Fruit fly (Drosophila melanogaster) whole organism, embryonic: ENCODE measurements around the gene CG15878.

Experiments
- Antp ChIP-seq: fragments of 200-800 bp; sonication (Bioruptor generic); optimal IDR thresholded peaks from 3 replicates; lab custom pipeline; 2016; ENCODE audit warnings: missing biosample characterization, missing genetic modification characterization
- B-H1 ChIP-seq: fragments of 200-800 bp; sonication (Bioruptor generic); IDR thresholded peaks from 3 replicates; pipeline ENCODE4 v1.3.6; 2022; ENCODE audit warnings: missing biosample characterization, missing genetic modification characterization
- CG11723 ChIP-seq: fragments of 200-800 bp; sonication (Bioruptor generic); optimal IDR thresholded peaks from 2 replicates; lab custom pipeline; 2017; ENCODE audit warnings: missing biosample characterization, mild to moderate bottlenecking, missing genetic modification characterization
- CG12219 ChIP-seq: fragments of 200-800 bp; sonication (Bioruptor generic); optimal IDR thresholded peaks from 3 replicates; lab custom pipeline; 2018; ENCODE audit warnings: missing biosample characterization, mild to moderate bottlenecking, missing genetic modification characterization
- CG14667 ChIP-seq: fragments of 200-800 bp; sonication (Bioruptor generic); IDR thresholded peaks from 2 replicates; pipeline ENCODE4 v1.3.6; 2022; ENCODE audit warnings: missing biosample characterization, missing genetic modification characterization
- CG17361 ChIP-seq: fragments of 200-800 bp; sonication (Bioruptor generic); IDR thresholded peaks from 3 replicates; pipeline ENCODE4 v1.3.6; 2022; ENCODE audit warnings: missing biosample characterization, missing genetic modification characterization
- CG2202 ChIP-seq: fragments of 200-800 bp; sonication (Bioruptor generic); optimal IDR thresholded peaks from 2 replicates; lab custom pipeline; 2018; ENCODE audit warnings: missing biosample characterization, mild to moderate bottlenecking, missing genetic modification characterization
- CG3995 ChIP-seq: fragments of 200-800 bp; sonication (Bioruptor generic); optimal IDR thresholded peaks from 3 replicates; lab custom pipeline; 2016; ENCODE audit warnings: missing biosample characterization, missing genetic modification characterization
- CG42726 ChIP-seq: fragments of 200-800 bp; sonication (Bioruptor generic); IDR thresholded peaks from 2 replicates; pipeline ENCODE4 v1.3.6; 2022; ENCODE audit warnings: missing biosample characterization, missing genetic modification characterization; ENCODE audit not compliant: partially characterized antibody
- CG4282 ChIP-seq: fragments of 200-800 bp; sonication (Bioruptor generic); optimal IDR thresholded peaks from 2 replicates; lab custom pipeline; 2016; ENCODE audit warnings: missing biosample characterization, missing genetic modification characterization
- CG4360 ChIP-seq: fragments of 200-800 bp; sonication (Bioruptor generic); IDR thresholded peaks from 2 replicates; pipeline ENCODE4 v1.3.6; 2022; ENCODE audit warnings: missing biosample characterization, missing genetic modification characterization
- CG4730 ChIP-seq: fragments of 200-800 bp; sonication (Bioruptor generic); IDR thresholded peaks from 2 replicates; pipeline ENCODE4 v1.3.6; 2022; ENCODE audit warnings: missing biosample characterization, missing genetic modification characterization
- CG6654 ChIP-seq: fragments of 200-800 bp; sonication (Bioruptor generic); optimal IDR thresholded peaks from 2 replicates; lab custom pipeline; 2017; ENCODE audit warnings: missing biosample characterization, mild to moderate bottlenecking, missing genetic modification characterization
- CG9609 ChIP-seq: fragments of 200-800 bp; sonication (Bioruptor generic); optimal IDR thresholded peaks from 3 replicates; lab custom pipeline; 2016; ENCODE audit warnings: missing biosample characterization, missing genetic modification characterization
- Camta ChIP-seq: fragments of 200-800 bp; sonication (Bioruptor generic); optimal IDR thresholded peaks from 2 replicates; lab custom pipeline; 2016; ENCODE audit warnings: missing biosample characterization, missing genetic modification characterization
- CoRest ChIP-seq: fragments of 200-800 bp; sonication (Bioruptor generic); optimal IDR thresholded peaks from 3 replicates; lab custom pipeline; 2018; ENCODE audit warnings: missing biosample characterization, mild to moderate bottlenecking, missing genetic modification characterization, moderate library complexity
- Dek ChIP-seq: fragments of 200-800 bp; sonication (Bioruptor generic); optimal IDR thresholded peaks from 3 replicates; lab custom pipeline; 2019; ENCODE audit warnings: missing biosample characterization, mild to moderate bottlenecking, missing genetic modification characterization, moderate library complexity
- Dfd ChIP-seq, 2 experiments: fragments of >200 bp; optimal IDR thresholded peaks; 2 replicates each; lab custom pipeline; 2017; ENCODE audit warnings: missing biosample characterization in 2 of 2, missing genetic modification characterization in 2 of 2
- E2f1 ChIP-seq: fragments of 200-800 bp; sonication (Bioruptor generic); IDR thresholded peaks from 2 replicates; pipeline ENCODE4 v1.3.6; 2022; ENCODE audit warnings: missing biosample characterization, missing genetic modification characterization
- E2f2 ChIP-seq: fragments of 200-800 bp; sonication (Bioruptor generic); IDR thresholded peaks from 2 replicates; pipeline ENCODE4 v1.3.6; 2022; ENCODE audit warnings: missing biosample characterization, missing genetic modification characterization
- H2.0 ChIP-seq: fragments of 200-800 bp; sonication (Bioruptor generic); IDR thresholded peaks from 2 replicates; pipeline ENCODE4 v1.3.6; 2022; ENCODE audit warnings: missing biosample characterization, missing genetic modification characterization
- HLH54F ChIP-seq: fragments of 200-800 bp; sonication (Bioruptor generic); optimal IDR thresholded peaks from 3 replicates; lab custom pipeline; 2016; ENCODE audit warnings: missing biosample characterization, missing genetic modification characterization
- Lhr ChIP-seq: fragments of 200-800 bp; sonication (Bioruptor generic); optimal IDR thresholded peaks from 3 replicates; lab custom pipeline; 2017; ENCODE audit warnings: mild to moderate bottlenecking, missing biosample characterization, missing genetic modification reagents, missing genetic modification characterization
- Neu2 ChIP-seq: fragments of 200-800 bp; sonication (Bioruptor generic); optimal IDR thresholded peaks from 3 replicates; lab custom pipeline; 2016; ENCODE audit warnings: missing biosample characterization, missing genetic modification characterization, borderline replicate concordance
- Oli ChIP-seq: fragments of 200-800 bp; sonication (Bioruptor generic); optimal IDR thresholded peaks from 2 replicates; lab custom pipeline; 2018; ENCODE audit warnings: missing biosample characterization, mild to moderate bottlenecking, missing genetic modification characterization, moderate library complexity
- Opbp ChIP-seq: fragments of 200-800 bp; sonication (Bioruptor generic); IDR thresholded peaks from 3 replicates; pipeline ENCODE4 v1.3.6; 2022; ENCODE audit warnings: missing biosample characterization, missing genetic modification characterization; ENCODE audit not compliant: partially characterized antibody
- Scr ChIP-seq: fragments of 200-800 bp; sonication (Bioruptor generic); IDR thresholded peaks from 2 replicates; pipeline ENCODE4 v1.3.6; 2022; ENCODE audit warnings: missing biosample characterization, missing genetic modification characterization; ENCODE audit not compliant: partially characterized antibody
- Side ChIP-seq: fragments of 200-800 bp; sonication (Bioruptor generic); optimal IDR thresholded peaks from 2 replicates; lab custom pipeline; 2016; ENCODE audit warnings: missing biosample characterization, missing genetic modification characterization
- YL-1 ChIP-seq: fragments of 200-800 bp; sonication (Bioruptor generic); optimal IDR thresholded peaks from 3 replicates; lab custom pipeline; 2017; ENCODE audit warnings: missing biosample characterization, mild to moderate bottlenecking, missing genetic modification characterization
- ara ChIP-seq: fragments of 200-800 bp; sonication (Bioruptor generic); IDR thresholded peaks from 2 replicates; pipeline ENCODE4 v1.3.6; 2022; ENCODE audit warnings: missing biosample characterization, missing genetic modification characterization
- ato ChIP-seq: fragments of 200-800 bp; sonication (Bioruptor generic); IDR thresholded peaks from 2 replicates; pipeline ENCODE4 v1.3.6; 2022; ENCODE audit warnings: missing biosample characterization, missing genetic modification characterization; ENCODE audit not compliant: partially characterized antibody
- chm ChIP-seq: fragments of 200-800 bp; sonication (Bioruptor generic); IDR thresholded peaks from 2 replicates; pipeline ENCODE4 v1.3.6; 2022; ENCODE audit warnings: missing biosample characterization, missing genetic modification characterization
- danr ChIP-seq: fragments of 200-800 bp; sonication (Bioruptor generic); IDR thresholded peaks from 2 replicates; pipeline ENCODE4 v1.3.6; 2022; ENCODE audit warnings: missing biosample characterization, missing genetic modification characterization
- dpn ChIP-seq, 2 experiments: fragments of 200-800 bp; sonication (Bioruptor generic); optimal IDR thresholded peaks; 3 replicates each; lab custom pipeline; 2016; ENCODE audit warnings: missing biosample characterization in 2 of 2, missing genetic modification characterization in 2 of 2
- esg ChIP-seq: fragments of 200-800 bp; sonication (Bioruptor generic); conservative IDR thresholded peaks from 2 replicates; pipeline ENCODE4 v1.3.6; 2022; ENCODE audit warnings: missing biosample characterization, missing genetic modification characterization
- ftz-f1 ChIP-seq: fragments of 200-800 bp; sonication (Bioruptor generic); optimal IDR thresholded peaks from 2 replicates; lab custom pipeline; 2016; ENCODE audit warnings: missing biosample characterization, missing genetic modification characterization
- hbn ChIP-seq: fragments of 200-800 bp; sonication (Bioruptor generic); IDR thresholded peaks from 2 replicates; pipeline ENCODE4 v1.3.6; 2022; ENCODE audit warnings: missing biosample characterization, missing genetic modification characterization; ENCODE audit not compliant: partially characterized antibody
- ind ChIP-seq: fragments of 200-800 bp; sonication (Bioruptor generic); optimal IDR thresholded peaks from 3 replicates; lab custom pipeline; 2016; ENCODE audit warnings: missing biosample characterization, missing genetic modification characterization
- ken ChIP-seq: fragments of 200-800 bp; sonication (Bioruptor generic); IDR thresholded peaks from 3 replicates; pipeline ENCODE4 v1.3.6; 2022; ENCODE audit warnings: missing biosample characterization, missing genetic modification characterization
- knrl ChIP-seq: fragments of 200-800 bp; sonication (Bioruptor generic); IDR thresholded peaks from 3 replicates; pipeline ENCODE4 v1.3.6; 2022; ENCODE audit warnings: missing biosample characterization, missing genetic modification characterization; ENCODE audit not compliant: partially characterized antibody
- maf-S ChIP-seq: fragments of 200-800 bp; sonication (Bioruptor generic); optimal IDR thresholded peaks from 2 replicates; lab custom pipeline; 2016; ENCODE audit warnings: missing biosample characterization, missing genetic modification characterization
- nau ChIP-seq: fragments of 200-800 bp; sonication (Bioruptor generic); optimal IDR thresholded peaks from 3 replicates; lab custom pipeline; 2017; ENCODE audit warnings: missing biosample characterization, mild to moderate bottlenecking, missing genetic modification characterization, missing genetic modification reagents
- oc ChIP-seq: fragments of 200-800 bp; sonication (Bioruptor generic); optimal IDR thresholded peaks from 2 replicates; lab custom pipeline; 2018; ENCODE audit warnings: missing biosample characterization, mild to moderate bottlenecking, missing genetic modification characterization, moderate library complexity
- pfk ChIP-seq: fragments of 200-800 bp; sonication (Bioruptor generic); optimal IDR thresholded peaks from 2 replicates; lab custom pipeline; 2018; ENCODE audit warnings: missing biosample characterization, mild to moderate bottlenecking, missing genetic modification characterization, moderate library complexity
- ro ChIP-seq: fragments of 200-800 bp; sonication (Bioruptor generic); IDR thresholded peaks from 2 replicates; pipeline ENCODE4 v1.3.6; 2022; ENCODE audit warnings: missing biosample characterization, missing genetic modification characterization
- run ChIP-seq: fragments of 200-800 bp; sonication (Bioruptor generic); optimal IDR thresholded peaks from 3 replicates; lab custom pipeline; 2018; ENCODE audit warnings: missing biosample characterization, mild to moderate bottlenecking, missing genetic modification characterization
- sens ChIP-seq: fragments of 200-800 bp; sonication (Bioruptor generic); peaks from one replicate; lab custom pipeline; 2016; ENCODE audit warnings: missing biosample characterization, missing genetic modification characterization
- stwl ChIP-seq: fragments of 200-800 bp; sonication (Bioruptor generic); optimal IDR thresholded peaks from 3 replicates; lab custom pipeline; 2018; ENCODE audit warnings: missing biosample characterization, mild to moderate bottlenecking, missing genetic modification characterization, moderate library complexity
- tll ChIP-seq, 2 experiments: fragments of 200-800 bp in 1 of 2; fragments of >200 bp in 1 of 2; sonication (Bioruptor generic) in 1 of 2; optimal IDR thresholded peaks; 2 replicates each; lab custom pipeline; 2017 to 2019; ENCODE audit warnings: missing biosample characterization in 2 of 2, missing genetic modification characterization in 2 of 2, mild to moderate bottlenecking in 1 of 2, moderate library complexity in 1 of 2
- twi ChIP-seq: fragments of 200-800 bp; optimal IDR thresholded peaks from 2 replicates; lab custom pipeline; 2019; ENCODE audit warnings: missing biosample characterization, mild to moderate bottlenecking, missing genetic modification characterization, moderate library complexity
- vnd ChIP-seq: fragments of 200-800 bp; sonication (Bioruptor generic); IDR thresholded peaks from 3 replicates; pipeline ENCODE4 v1.3.6; 2022; ENCODE audit warnings: missing biosample characterization, missing genetic modification characterization; ENCODE audit not compliant: partially characterized antibody

Gene CG15878

DNA sequence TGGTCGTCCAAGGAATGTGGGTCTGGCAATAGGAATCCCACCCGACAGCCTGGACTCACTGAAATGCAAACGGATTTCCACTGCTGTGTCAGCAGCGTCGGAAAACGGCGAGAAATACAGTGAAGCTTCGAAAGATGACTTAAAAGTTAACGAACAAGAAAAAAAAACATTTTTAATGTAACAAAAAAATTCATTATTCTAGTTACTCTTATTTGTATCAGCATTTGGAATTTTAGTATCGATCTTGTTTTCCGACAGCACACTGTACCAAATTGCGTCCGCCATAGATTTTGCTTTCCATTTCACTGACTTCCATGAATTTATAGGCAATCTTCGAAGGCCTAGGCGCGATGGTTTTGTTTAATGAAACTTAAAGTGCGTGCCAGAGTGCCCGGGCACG lies 47.5 kb downstream of the CG15878 start (continued):
- TF ChIP-seq ftz-f1 (GFP tag; lab: Kevin White, UChicago): no peak
- TF ChIP-seq Oli: peak; percentile 11
- 0 out of 2 replicates have a peak, but pooled peaks have one; percentile 31 for TF ChIP-seq H2.0 (GFP tag; lab: Robert Waterston, UW)
- no peak for TF ChIP-seq Scr (GFP tag; lab: Robert Waterston, UW)
- TF ChIP-seq ato (GFP tag; lab: Robert Waterston, UW): no peak
- TF ChIP-seq ara: peak; percentile 47; the same call in 1 of the 2 replicates
- TF ChIP-seq CG4282 (GFP tag; lab: Kevin White, UChicago): no peak
- no peak for TF ChIP-seq CG4730
- TF ChIP-seq oc: no peak
- TF ChIP-seq HLH54F (GFP tag; lab: Kevin White, UChicago): no peak
- TF ChIP-seq CG2202 (tag; lab: Kevin White, UChicago): no peak
- TF ChIP-seq Antp (GFP tag; lab: Kevin White, UChicago): no peak
- no peak for TF ChIP-seq tll (GFP tag; optimal IDR thresholded peaks at IDR 0.05; lab: Kevin White, UChicago)
- no peak for TF ChIP-seq Dek
- TF ChIP-seq chm: no peak
- no peak for TF ChIP-seq CG12219 (GFP tag; lab: Kevin White, UChicago)
- TF ChIP-seq nau: no peak
- no peak for TF ChIP-seq Lhr (GFP tag; lab: Kevin White, UChicago)
- no peak for TF ChIP-seq pfk (GFP tag; lab: Kevin White, UChicago)
- TF ChIP-seq sens: peak; percentile 43
- no peak for TF ChIP-seq Opbp (GFP tag; lab: Robert Waterston, UW)
- no peak for TF ChIP-seq maf-S
- TF ChIP-seq hbn (GFP tag; lab: Robert Waterston, UW): no peak
- TF ChIP-seq Camta: no peak
- TF ChIP-seq ind (GFP tag; lab: Kevin White, UChicago): peak; percentile 2
- no peak for TF ChIP-seq twi (tag; lab: Kevin White, UChicago)
- no peak for TF ChIP-seq B-H1
- TF ChIP-seq YL-1: no peak
- TF ChIP-seq E2f1 (GFP tag; lab: Robert Waterston, UW): peak; percentile 55; the same call in 1 of the 2 replicates
- TF ChIP-seq Dfd (GFP tag; optimal IDR thresholded peaks at IDR 0.05; lab: Kevin White, UChicago): no peak
- no peak for TF ChIP-seq knrl (GFP tag; lab: Robert Waterston, UW)
- no peak for TF ChIP-seq run (tag; lab: Kevin White, UChicago)
- TF ChIP-seq E2f2 (GFP tag; lab: Robert Waterston, UW): no peak
- TF ChIP-seq vnd (GFP tag; lab: Robert Waterston, UW): no peak
- no peak for TF ChIP-seq Side (GFP tag; lab: Kevin White, UChicago)
- no peak for TF ChIP-seq Neu2 (GFP tag; lab: Kevin White, UChicago)
- no peak for TF ChIP-seq dpn (GFP tag; optimal IDR thresholded peaks at IDR 0.05; lab: Kevin White, UChicago)
- no peak for TF ChIP-seq CoRest
- no peak for TF ChIP-seq CG6654 (GFP tag; lab: Kevin White, UChicago)
- no peak for TF ChIP-seq CG14667
- TF ChIP-seq CG11723 (GFP tag; lab: Kevin White, UChicago): no peak
- TF ChIP-seq CG42726 (GFP tag; lab: Robert Waterston, UW): no peak
- TF ChIP-seq stwl (tag; lab: Kevin White, UChicago): no peak
- TF ChIP-seq CG17361 (GFP tag; lab: Robert Waterston, UW): no peak
- no peak for TF ChIP-seq CG3995 (GFP tag; lab: Kevin White, UChicago)
- TF ChIP-seq CG9609 (GFP tag; lab: Kevin White, UChicago): no peak
- no peak for TF ChIP-seq danr
- no peak; the same call in 2 of the 3 replicates for TF ChIP-seq ken
- TF ChIP-seq CG4360 (GFP tag; lab: Robert Waterston, UW): no peak
- no peak for TF ChIP-seq ro (GFP tag; lab: Robert Waterston, UW)
- TF ChIP-seq esg (GFP tag; lab: Robert Waterston, UW): 0 out of 2 replicates have a peak, but pooled peaks have one; percentile 17
